Worm (Caenorhabditis elegans) whole organism, mixed stage, embryonic: ENCODE results near the gene F38B7.17.

Experiments
- M03D4.4 ChIP-seq: sonication (generic microtip); optimal IDR thresholded peaks from 2 replicates; lab custom pipeline; 2017; ENCODE audit warnings: mild to moderate bottlenecking, missing genetic modification characterization, missing compliant biosample characterization
- bed-3 ChIP-seq: fragments of 200-800 bp; sonication (Bioruptor generic); optimal IDR thresholded peaks from 3 replicates; lab custom pipeline; 2018; ENCODE audit warnings: mild to moderate bottlenecking, missing genetic modification characterization, moderate library complexity, missing compliant biosample characterization
- blmp-1 ChIP-seq: fragments of 150-350 bp; optimal IDR thresholded peaks from 2 replicates; lab custom pipeline; 2014; ENCODE audit warnings: missing biosample characterization, missing genetic modification characterization
- ceh-39 ChIP-seq: fragments of 150-350 bp; optimal IDR thresholded peaks from 2 replicates; lab custom pipeline; 2014; ENCODE audit warnings: missing biosample characterization, missing genetic modification characterization
- ceh-43 ChIP-seq: fragments of 200-800 bp; sonication (Bioruptor generic); optimal IDR thresholded peaks from 2 replicates; lab custom pipeline; 2018; ENCODE audit warnings: mild to moderate bottlenecking, missing genetic modification characterization, moderate library complexity, missing compliant biosample characterization
- ceh-83 ChIP-seq: fragments of 200-800 bp; sonication (Bioruptor generic); optimal IDR thresholded peaks from 2 replicates; lab custom pipeline; 2018; ENCODE audit warnings: mild to moderate bottlenecking, missing genetic modification characterization, missing compliant biosample characterization
- ces-1 ChIP-seq: fragments of 150-350 bp; optimal IDR thresholded peaks from 2 replicates; lab custom pipeline; 2014; ENCODE audit warnings: missing biosample characterization, missing genetic modification reagents, missing genetic modification characterization
- cnd-1 ChIP-seq: fragments of 200-800 bp; sonication (Bioruptor generic); optimal IDR thresholded peaks from 2 replicates; lab custom pipeline; 2018; ENCODE audit warnings: mild to moderate bottlenecking, missing genetic modification characterization, missing compliant biosample characterization
- drap-1 ChIP-seq: fragments of 200-800 bp; sonication (Bioruptor generic); optimal IDR thresholded peaks from 3 replicates; lab custom pipeline; 2018; ENCODE audit warnings: mild to moderate bottlenecking, missing genetic modification characterization, missing compliant biosample characterization
- elt-1 ChIP-seq: sonication (generic microtip); optimal IDR thresholded peaks from 2 replicates; lab custom pipeline; 2017; ENCODE audit warnings: missing genetic modification characterization, mild to moderate bottlenecking, missing compliant biosample characterization, antibody characterized with exemption, moderate library complexity, borderline replicate concordance; ENCODE audit not compliant: insufficient read depth
- flh-1 ChIP-seq: fragments of 200-800 bp; sonication (Bioruptor generic); optimal IDR thresholded peaks from 2 replicates; lab custom pipeline; 2018; ENCODE audit warnings: mild to moderate bottlenecking, missing genetic modification characterization, moderate library complexity, missing compliant biosample characterization
- ham-2 ChIP-seq: fragments of 200-800 bp; sonication (Bioruptor generic); optimal IDR thresholded peaks from 2 replicates; lab custom pipeline; 2018; ENCODE audit warnings: mild to moderate bottlenecking, missing genetic modification characterization, missing compliant biosample characterization
- hlh-1 ChIP-seq: fragments of 150-350 bp; optimal IDR thresholded peaks from 2 replicates; lab custom pipeline; 2014; ENCODE audit warnings: missing biosample characterization, missing genetic modification reagents, missing genetic modification characterization
- lin-13 ChIP-seq: fragments of 150-350 bp; optimal IDR thresholded peaks from 2 replicates; lab custom pipeline; 2014; ENCODE audit warnings: missing biosample characterization, missing genetic modification characterization
- lin-32 ChIP-seq: fragments of 200-800 bp; sonication (Bioruptor generic); optimal IDR thresholded peaks from 2 replicates; lab custom pipeline; 2018; ENCODE audit warnings: mild to moderate bottlenecking, missing genetic modification characterization, missing compliant biosample characterization
- lsy-2 ChIP-seq: fragments of 150-350 bp; optimal IDR thresholded peaks from 2 replicates; lab custom pipeline; 2014; ENCODE audit warnings: missing biosample characterization, missing genetic modification characterization
- mab-5 ChIP-seq: fragments of 150-350 bp; optimal IDR thresholded peaks from 2 replicates; lab custom pipeline; 2014; ENCODE audit warnings: missing biosample characterization, missing genetic modification characterization
- mep-1 ChIP-seq: fragments of 150-350 bp; optimal IDR thresholded peaks from 2 replicates; lab custom pipeline; 2017; ENCODE audit warnings: missing biosample characterization, missing genetic modification reagents, missing genetic modification characterization, inconsistent platforms
- mls-2 ChIP-seq: sonication (generic microtip); optimal IDR thresholded peaks from 2 replicates; lab custom pipeline; 2016; ENCODE audit warnings: mild to moderate bottlenecking, missing genetic modification characterization, moderate library complexity, missing compliant biosample characterization
- nhr-12 ChIP-seq: fragments of 150-350 bp; optimal IDR thresholded peaks from 2 replicates; lab custom pipeline; 2014; ENCODE audit warnings: missing biosample characterization, missing genetic modification characterization
- nhr-237 ChIP-seq: fragments of 150-350 bp; optimal IDR thresholded peaks from 2 replicates; lab custom pipeline; 2014; ENCODE audit warnings: missing biosample characterization, missing genetic modification characterization
- nhr-76 ChIP-seq: sonication (generic microtip); optimal IDR thresholded peaks from 2 replicates; lab custom pipeline; 2017; ENCODE audit warnings: missing biosample characterization, missing genetic modification characterization
- pha-4 ChIP-seq: fragments of 150-350 bp; optimal IDR thresholded peaks from 2 replicates; lab custom pipeline; 2018; ENCODE audit warnings: missing biosample characterization, missing genetic modification reagents, missing genetic modification characterization
- sem-2 ChIP-seq: fragments of 200-800 bp; sonication (Bioruptor generic); optimal IDR thresholded peaks from 2 replicates; lab custom pipeline; 2018; ENCODE audit warnings: mild to moderate bottlenecking, missing genetic modification characterization, missing compliant biosample characterization
- snpc-4 ChIP-seq: fragments of 150-350 bp; optimal IDR thresholded peaks from 2 replicates; lab custom pipeline; 2014; ENCODE audit warnings: missing biosample characterization, missing genetic modification characterization
- sptf-1 ChIP-seq: sonication (generic microtip); optimal IDR thresholded peaks from 2 replicates; lab custom pipeline; 2017; ENCODE audit warnings: mild to moderate bottlenecking, missing genetic modification characterization, moderate library complexity, missing compliant biosample characterization
- tbx-8 ChIP-seq: fragments of 200-800 bp; sonication (Bioruptor generic); optimal IDR thresholded peaks from 2 replicates; lab custom pipeline; 2018; ENCODE audit warnings: mild to moderate bottlenecking, missing genetic modification characterization, moderate library complexity, missing compliant biosample characterization
- unc-120 ChIP-seq: sonication (generic microtip); optimal IDR thresholded peaks from 2 replicates; lab custom pipeline; 2017; ENCODE audit warnings: missing genetic modification characterization, missing compliant biosample characterization; ENCODE audit not compliant: poor library complexity, severe bottlenecking
- unc-62 ChIP-seq: fragments of 150-350 bp; optimal IDR thresholded peaks from 2 replicates; lab custom pipeline; 2014; ENCODE audit warnings: missing biosample characterization, missing genetic modification reagents, missing genetic modification characterization
- zip-8 ChIP-seq: fragments of 150-350 bp; optimal IDR thresholded peaks from 2 replicates; lab custom pipeline; 2014; ENCODE audit warnings: missing biosample characterization, missing genetic modification characterization
- ztf-11 ChIP-seq: fragments of 150-350 bp; optimal IDR thresholded peaks from 2 replicates; lab custom pipeline; 2014; ENCODE audit warnings: missing biosample characterization, missing genetic modification characterization

The F38B7.17 gene

DNA sequence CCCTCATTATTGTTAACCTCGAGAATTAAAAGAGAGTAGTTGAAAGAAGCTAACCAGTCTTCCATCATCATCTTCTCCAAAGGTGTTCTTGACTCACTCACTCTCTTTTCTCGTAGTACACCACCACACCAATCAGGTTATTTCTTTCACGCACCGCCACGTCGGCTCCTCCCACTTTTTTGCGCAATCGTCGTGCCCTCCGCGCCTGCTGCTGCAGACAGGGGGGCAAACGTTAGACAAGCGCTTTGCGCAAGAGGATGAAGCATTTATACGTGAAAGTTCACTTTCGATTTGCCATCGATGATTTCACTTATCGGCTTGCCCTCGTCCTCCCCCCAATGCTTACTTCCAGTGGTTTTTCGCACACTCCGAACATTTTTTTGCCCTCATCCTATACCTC, 23.4 kb downstream of the F38B7.17 start:
- no peak for TF ChIP-seq hlh-1 (tag; lab: Kevin White, UChicago)
- no peak for TF ChIP-seq ces-1 (GFP tag; lab: Kevin White, UChicago)
- TF ChIP-seq zip-8 (tag; lab: Kevin White, UChicago): no peak
- TF ChIP-seq elt-1 (tag; lab: Kevin White, UChicago): no peak
- TF ChIP-seq lin-32 (GFP tag; lab: Kevin White, UChicago): no peak
- peak; percentile 70 for TF ChIP-seq blmp-1 (tag; lab: Kevin White, UChicago)
- TF ChIP-seq nhr-237 (tag; lab: Kevin White, UChicago): no peak
- TF ChIP-seq ham-2 (GFP tag; lab: Kevin White, UChicago): peak; percentile 44
- TF ChIP-seq sptf-1 (tag; lab: Kevin White, UChicago): peak; percentile 28

DNA sequence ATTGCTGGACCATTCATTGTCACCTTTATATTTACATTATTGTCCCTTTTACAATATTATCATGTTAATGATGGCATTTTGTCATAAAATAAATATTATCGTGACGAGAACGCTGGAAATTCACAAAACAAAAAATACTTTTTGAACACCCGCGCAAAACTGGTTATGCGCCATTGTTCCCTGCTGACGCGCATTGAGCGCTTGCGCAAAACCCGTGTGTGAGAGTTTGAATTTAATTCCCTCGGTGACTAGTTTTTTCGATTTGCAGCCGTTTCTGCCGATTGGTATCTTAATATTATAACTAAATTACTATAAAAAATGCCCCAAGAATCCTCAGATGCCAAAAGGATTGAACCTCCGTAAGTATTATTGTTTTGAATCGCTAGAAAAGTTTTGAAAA, 27.3 kb downstream of the F38B7.17 start, which contains the start of gene pafo-1:
Gene pafo-1 (plus strand): TSS at position 256 of the 400 bp plus-strand sequence.
- peak; percentile 80 for TF ChIP-seq mep-1
- peak; percentile 32 for TF ChIP-seq sem-2 (GFP tag; lab: Kevin White, UChicago)
- TF ChIP-seq lsy-2: peak; percentile 75
- TF ChIP-seq ceh-43 (GFP tag; lab: Kevin White, UChicago): peak; percentile 44
- TF ChIP-seq ceh-83 (GFP tag; lab: Kevin White, UChicago): peak; percentile 19
- no peak for TF ChIP-seq snpc-4 (tag; lab: Kevin White, UChicago)
- no peak for TF ChIP-seq unc-62 (GFP tag; lab: Kevin White, UChicago)
- TF ChIP-seq elt-1 (tag; lab: Kevin White, UChicago): no peak
- TF ChIP-seq pha-4: peak; percentile 70
- peak; percentile 20 for TF ChIP-seq ceh-39 (tag; lab: Kevin White, UChicago)
- no peak for TF ChIP-seq mab-5
- no peak for TF ChIP-seq nhr-76 (tag; lab: Kevin White, UChicago)
- no peak for TF ChIP-seq sptf-1 (tag; lab: Kevin White, UChicago)
- TF ChIP-seq ham-2 (GFP tag; lab: Kevin White, UChicago): no peak
- TF ChIP-seq mls-2 (tag; lab: Kevin White, UChicago): no peak
- TF ChIP-seq bed-3 (GFP tag; lab: Kevin White, UChicago): no peak
- TF ChIP-seq nhr-12 (tag; lab: Kevin White, UChicago): no peak
- TF ChIP-seq flh-1 (GFP tag; lab: Kevin White, UChicago): no peak
- no peak for TF ChIP-seq lin-32 (GFP tag; lab: Kevin White, UChicago)
- TF ChIP-seq cnd-1 (tag; lab: Kevin White, UChicago): peak; percentile 47
- TF ChIP-seq drap-1 (GFP tag; lab: Kevin White, UChicago): peak; percentile 49
- peak; percentile 76 for TF ChIP-seq M03D4.4 (tag; lab: Kevin White, UChicago)
- TF ChIP-seq nhr-237 (tag; lab: Kevin White, UChicago): peak; percentile 74
- TF ChIP-seq lin-13 (tag; lab: Kevin White, UChicago): peak; percentile 87
- TF ChIP-seq unc-120 (tag; lab: Kevin White, UChicago): peak; percentile 28
- peak; percentile 43 for TF ChIP-seq tbx-8 (GFP tag; lab: Kevin White, UChicago)
- no peak for TF ChIP-seq ces-1 (GFP tag; lab: Kevin White, UChicago)
- TF ChIP-seq hlh-1 (tag; lab: Kevin White, UChicago): peak; percentile 57

DNA sequence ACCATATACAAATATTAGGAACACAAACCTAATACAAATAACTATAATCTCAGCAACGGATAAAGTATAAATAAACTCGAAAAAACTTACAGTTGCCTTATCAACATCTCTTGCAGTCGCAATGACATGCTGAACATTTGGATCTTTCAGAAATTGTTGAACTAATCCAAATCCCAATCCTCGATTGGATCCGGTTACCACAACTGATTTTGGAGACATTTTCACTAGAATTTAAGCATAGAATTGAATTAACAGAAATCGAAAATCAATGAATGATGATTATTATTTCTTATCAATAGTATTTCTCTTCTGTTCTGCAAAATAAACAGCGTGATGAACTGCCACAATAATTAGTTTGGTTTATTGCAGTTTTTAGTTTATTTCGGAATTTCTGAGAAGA, 28.5 kb downstream of the F38B7.17 start, which contains the start of the genes C55A6.11 and C55A6.7:
Gene C55A6.11 (plus strand): TSS at position 301 of the 400 bp plus-strand sequence.
Gene C55A6.7 (minus strand): TSS at position 316 of the 400 bp plus-strand sequence.
- TF ChIP-seq ceh-43 (GFP tag; lab: Kevin White, UChicago) (no peak), zip-8 (tag; lab: Kevin White, UChicago) (no peak), nhr-12 (tag; lab: Kevin White, UChicago) (no peak), ceh-83 (GFP tag; lab: Kevin White, UChicago) (no peak), nhr-76 (tag; lab: Kevin White, UChicago) (no peak), blmp-1 (tag; lab: Kevin White, UChicago) (no peak), ceh-39 (tag; lab: Kevin White, UChicago) (no peak), lin-32 (GFP tag; lab: Kevin White, UChicago) (no peak), hlh-1 (tag; lab: Kevin White, UChicago) (no peak), lsy-2 (no peak), sptf-1 (tag; lab: Kevin White, UChicago) (no peak), mep-1 (no peak), lin-13 (tag; lab: Kevin White, UChicago) (no peak), unc-120 (tag; lab: Kevin White, UChicago) (no peak), ztf-11 (tag; lab: Kevin White, UChicago) (no peak), ces-1 (GFP tag; lab: Kevin White, UChicago) (no peak), bed-3 (GFP tag; lab: Kevin White, UChicago) (no peak), cnd-1 (tag; lab: Kevin White, UChicago) (no peak), flh-1 (GFP tag; lab: Kevin White, UChicago) (no peak), mls-2 (tag; lab: Kevin White, UChicago) (no peak)
